Fruit fly (Drosophila melanogaster) whole organism, embryonic: ENCODE results near the gene CG10801.

Experiments
- CG10959 ChIP-seq: fragments of 200-800 bp; sonication (Bioruptor generic); IDR thresholded peaks from 2 replicates; pipeline ENCODE4 v1.3.6; 2022; ENCODE audit warnings: missing biosample characterization, missing genetic modification characterization
- CG11398 ChIP-seq: fragments of 200-800 bp; sonication (Bioruptor generic); optimal IDR thresholded peaks from 2 replicates; lab custom pipeline; 2016; ENCODE audit warnings: missing biosample characterization, missing genetic modification characterization
- CG11695 ChIP-seq: fragments of 200-800 bp; sonication (Bioruptor generic); IDR thresholded peaks from 3 replicates; pipeline ENCODE4 v1.3.6; 2022; ENCODE audit warnings: missing biosample characterization, missing genetic modification characterization
- CG11723 ChIP-seq: fragments of 200-800 bp; sonication (Bioruptor generic); optimal IDR thresholded peaks from 2 replicates; lab custom pipeline; 2017; ENCODE audit warnings: missing biosample characterization, mild to moderate bottlenecking, missing genetic modification characterization
- CG12769 ChIP-seq: fragments of 200-800 bp; sonication (Bioruptor generic); optimal IDR thresholded peaks from 2 replicates; lab custom pipeline; 2019; ENCODE audit warnings: missing biosample characterization, mild to moderate bottlenecking, missing genetic modification characterization, moderate library complexity
- CG18599 ChIP-seq: fragments of 200-800 bp; sonication (Bioruptor generic); optimal IDR thresholded peaks from 3 replicates; lab custom pipeline; 2017; ENCODE audit warnings: missing biosample characterization, missing genetic modification characterization, mild to moderate bottlenecking, moderate library complexity, missing genetic modification reagents
- CG2120 ChIP-seq: fragments of 200-800 bp; sonication (Bioruptor generic); optimal IDR thresholded peaks from 3 replicates; lab custom pipeline; 2016; ENCODE audit warnings: missing biosample characterization, missing genetic modification characterization
- CG34376 ChIP-seq: fragments of 200-800 bp; sonication (Bioruptor generic); optimal IDR thresholded peaks from 2 replicates; lab custom pipeline; 2018; ENCODE audit warnings: missing biosample characterization, mild to moderate bottlenecking, missing genetic modification characterization
- CG43689 ChIP-seq: fragments of 200-800 bp; sonication (Bioruptor generic); IDR thresholded peaks from 2 replicates; pipeline ENCODE4 v1.3.6; 2022; ENCODE audit warnings: missing biosample characterization, missing genetic modification characterization
- CG6654 ChIP-seq: fragments of 200-800 bp; sonication (Bioruptor generic); optimal IDR thresholded peaks from 2 replicates; lab custom pipeline; 2017; ENCODE audit warnings: missing biosample characterization, mild to moderate bottlenecking, missing genetic modification characterization
- CG8281 ChIP-seq: fragments of 200-800 bp; sonication (Bioruptor generic); optimal IDR thresholded peaks from 2 replicates; lab custom pipeline; 2018; ENCODE audit warnings: missing biosample characterization, mild to moderate bottlenecking, missing genetic modification characterization, moderate library complexity
- CG9932 ChIP-seq: fragments of 200-800 bp; sonication (Bioruptor generic); IDR thresholded peaks from 2 replicates; pipeline ENCODE4 v1.3.6; 2022; ENCODE audit warnings: missing biosample characterization, missing genetic modification characterization
- CrebB ChIP-seq: fragments of 200-800 bp; sonication (Bioruptor generic); optimal IDR thresholded peaks from 3 replicates; lab custom pipeline; 2018; ENCODE audit warnings: missing biosample characterization, mild to moderate bottlenecking, missing genetic modification characterization
- D19B ChIP-seq: fragments of 200-800 bp; sonication (Bioruptor generic); optimal IDR thresholded peaks from 2 replicates; lab custom pipeline; 2017; ENCODE audit warnings: missing biosample characterization, mild to moderate bottlenecking, missing genetic modification characterization
- Dll ChIP-seq: fragments of 200-800 bp; sonication (Bioruptor generic); IDR thresholded peaks from 4 replicates; pipeline ENCODE4 v1.3.6; 2022; ENCODE audit warnings: missing biosample characterization, missing genetic modification characterization; ENCODE audit not compliant: partially characterized antibody
- E2f1 ChIP-seq: fragments of 200-800 bp; sonication (Bioruptor generic); IDR thresholded peaks from 2 replicates; pipeline ENCODE4 v1.3.6; 2022; ENCODE audit warnings: missing biosample characterization, missing genetic modification characterization
- Gsc ChIP-seq: fragments of 200-800 bp; sonication (Bioruptor generic); IDR thresholded peaks from 2 replicates; pipeline ENCODE4 v1.3.6; 2022; ENCODE audit warnings: missing biosample characterization, missing genetic modification characterization
- Hmr ChIP-seq: fragments of 200-800 bp; sonication (Bioruptor generic); optimal IDR thresholded peaks from 3 replicates; lab custom pipeline; 2017; ENCODE audit warnings: mild to moderate bottlenecking, missing biosample characterization, missing genetic modification reagents, missing genetic modification characterization
- Hr39 ChIP-seq: fragments of >200 bp; optimal IDR thresholded peaks from 2 replicates; lab custom pipeline; 2017
- Jarid2 ChIP-seq: fragments of 200-800 bp; sonication (Bioruptor generic); optimal IDR thresholded peaks from 3 replicates; lab custom pipeline; 2017; ENCODE audit warnings: mild to moderate bottlenecking, missing biosample characterization, missing genetic modification reagents, missing genetic modification characterization
- Lhr ChIP-seq: fragments of 200-800 bp; sonication (Bioruptor generic); optimal IDR thresholded peaks from 3 replicates; lab custom pipeline; 2017; ENCODE audit warnings: mild to moderate bottlenecking, missing biosample characterization, missing genetic modification reagents, missing genetic modification characterization
- Med ChIP-seq: fragments of 200-800 bp; sonication (Bioruptor generic); peaks from one replicate; lab custom pipeline; 2016; ENCODE audit warnings: missing biosample characterization, missing genetic modification characterization, mild to moderate bottlenecking, inconsistent platforms, moderate library complexity
- Poxn ChIP-seq: fragments of 200-800 bp; sonication (Bioruptor generic); IDR thresholded peaks from 2 replicates; pipeline ENCODE4 v1.3.6; 2022; ENCODE audit warnings: missing biosample characterization, missing genetic modification characterization
- Rfx ChIP-seq: fragments of 200-800 bp; sonication (Bioruptor generic); IDR thresholded peaks from 2 replicates; pipeline ENCODE4 v1.3.6; 2022; ENCODE audit warnings: missing biosample characterization, missing genetic modification characterization
- Sox100B ChIP-seq: fragments of 200-800 bp; sonication (Bioruptor generic); optimal IDR thresholded peaks from 3 replicates; lab custom pipeline; 2018; ENCODE audit warnings: missing biosample characterization, mild to moderate bottlenecking, missing genetic modification characterization
- amos ChIP-seq: fragments of 200-800 bp; sonication (Bioruptor generic); IDR thresholded peaks from 2 replicates; pipeline ENCODE4 v1.3.6; 2022; ENCODE audit warnings: missing biosample characterization, missing genetic modification characterization; ENCODE audit not compliant: partially characterized antibody
- bab2 ChIP-seq: fragments of 200-800 bp; sonication (Bioruptor generic); optimal IDR thresholded peaks from 2 replicates; lab custom pipeline; 2016; ENCODE audit warnings: missing biosample characterization, missing genetic modification characterization
- bbx ChIP-seq: fragments of 200-800 bp; sonication (Bioruptor generic); IDR thresholded peaks from 2 replicates; pipeline ENCODE4 v1.3.6; 2022; ENCODE audit warnings: missing biosample characterization, missing genetic modification characterization; ENCODE audit not compliant: partially characterized antibody
- bigmax ChIP-seq: fragments of 200-800 bp; sonication (Bioruptor generic); optimal IDR thresholded peaks from 2 replicates; lab custom pipeline; 2018; ENCODE audit warnings: missing biosample characterization, mild to moderate bottlenecking, missing genetic modification characterization
- crol ChIP-seq: fragments of 200-800 bp; sonication (Bioruptor generic); IDR thresholded peaks from 2 replicates; pipeline ENCODE4 v1.3.6; 2022; ENCODE audit warnings: missing biosample characterization, missing genetic modification characterization
- cwo ChIP-seq: fragments of 200-800 bp; sonication (Bioruptor generic); optimal IDR thresholded peaks from 3 replicates; lab custom pipeline; 2017; ENCODE audit warnings: missing biosample characterization, missing genetic modification characterization, mild to moderate bottlenecking, moderate library complexity, missing genetic modification reagents
- exex ChIP-seq: fragments of 200-800 bp; sonication (Bioruptor generic); optimal IDR thresholded peaks from 4 replicates; lab custom pipeline; 2018; ENCODE audit warnings: missing biosample characterization, mild to moderate bottlenecking, missing genetic modification characterization, moderate library complexity
- grn ChIP-seq: fragments of 200-800 bp; sonication (Bioruptor generic); optimal IDR thresholded peaks from 3 replicates; lab custom pipeline; 2017; ENCODE audit warnings: missing biosample characterization, missing genetic modification characterization
- h ChIP-seq: fragments of >200 bp; optimal IDR thresholded peaks from 2 replicates; lab custom pipeline; 2017
- hb ChIP-seq: fragments of 200-800 bp; sonication (Bioruptor generic); IDR thresholded peaks from 3 replicates; pipeline ENCODE4 v1.3.6; 2022; ENCODE audit warnings: missing biosample characterization, missing genetic modification characterization; ENCODE audit not compliant: partially characterized antibody
- jigr1 ChIP-seq: fragments of 200-800 bp; sonication (Bioruptor generic); IDR thresholded peaks from 3 replicates; pipeline ENCODE4 v1.3.6; 2022; ENCODE audit warnings: missing biosample characterization, missing genetic modification characterization
- knrl ChIP-seq: fragments of 200-800 bp; sonication (Bioruptor generic); IDR thresholded peaks from 3 replicates; pipeline ENCODE4 v1.3.6; 2022; ENCODE audit warnings: missing biosample characterization, missing genetic modification characterization; ENCODE audit not compliant: partially characterized antibody
- lab ChIP-seq: fragments of 200-800 bp; sonication (Bioruptor generic); optimal IDR thresholded peaks from 3 replicates; lab custom pipeline; 2017; ENCODE audit warnings: missing biosample characterization, missing genetic modification characterization, mild to moderate bottlenecking, moderate library complexity, missing genetic modification reagents
- mirr ChIP-seq: fragments of 200-800 bp; sonication (Bioruptor generic); optimal IDR thresholded peaks from 3 replicates; lab custom pipeline; 2018; ENCODE audit warnings: missing biosample characterization, mild to moderate bottlenecking, missing genetic modification characterization
- nerfin-1 ChIP-seq: fragments of 200-800 bp; sonication (Bioruptor generic); optimal IDR thresholded peaks from 3 replicates; lab custom pipeline; 2019; ENCODE audit warnings: missing biosample characterization, mild to moderate bottlenecking, missing genetic modification characterization, moderate library complexity
- pita ChIP-seq: fragments of 200-800 bp; sonication (Bioruptor generic); optimal IDR thresholded peaks from 2 replicates; lab custom pipeline; 2017; ENCODE audit warnings: missing biosample characterization, mild to moderate bottlenecking, missing genetic modification characterization
- pros ChIP-seq: fragments of 200-800 bp; sonication (Bioruptor generic); optimal IDR thresholded peaks from 3 replicates; lab custom pipeline; 2019; ENCODE audit warnings: missing biosample characterization, mild to moderate bottlenecking, missing genetic modification characterization, moderate library complexity
- psq ChIP-seq: fragments of 200-800 bp; sonication (Bioruptor generic); optimal IDR thresholded peaks from 2 replicates; lab custom pipeline; 2017; ENCODE audit warnings: missing biosample characterization, missing genetic modification characterization
- row ChIP-seq: fragments of 200-800 bp; sonication (Bioruptor generic); IDR thresholded peaks from 3 replicates; pipeline ENCODE4 v1.3.6; 2022; ENCODE audit warnings: missing biosample characterization, missing genetic modification characterization
- run ChIP-seq: fragments of 200-800 bp; sonication (Bioruptor generic); optimal IDR thresholded peaks from 3 replicates; lab custom pipeline; 2018; ENCODE audit warnings: missing biosample characterization, mild to moderate bottlenecking, missing genetic modification characterization
- sd ChIP-seq: fragments of 200-800 bp; sonication (Bioruptor generic); optimal IDR thresholded peaks from 3 replicates; lab custom pipeline; 2018; ENCODE audit warnings: missing biosample characterization, mild to moderate bottlenecking, missing genetic modification characterization, moderate library complexity
- sob ChIP-seq: fragments of 200-800 bp; sonication (Bioruptor generic); IDR thresholded peaks from 2 replicates; pipeline ENCODE4 v1.3.6; 2022; ENCODE audit warnings: missing biosample characterization, missing genetic modification characterization
- sug ChIP-seq: fragments of 200-800 bp; optimal IDR thresholded peaks from 2 replicates; lab custom pipeline; 2019; ENCODE audit warnings: missing biosample characterization, mild to moderate bottlenecking, missing genetic modification characterization, moderate library complexity
- tgo ChIP-seq: fragments of 200-800 bp; sonication (Bioruptor generic); IDR thresholded peaks from 3 replicates; pipeline ENCODE4 v1.3.6; 2022; ENCODE audit warnings: missing biosample characterization, missing genetic modification characterization
- wor ChIP-seq: fragments of 200-800 bp; sonication (Bioruptor generic); IDR thresholded peaks from 2 replicates; pipeline ENCODE4 v1.3.6; 2022; ENCODE audit warnings: missing biosample characterization, missing genetic modification characterization

CG10801 gene

DNA sequence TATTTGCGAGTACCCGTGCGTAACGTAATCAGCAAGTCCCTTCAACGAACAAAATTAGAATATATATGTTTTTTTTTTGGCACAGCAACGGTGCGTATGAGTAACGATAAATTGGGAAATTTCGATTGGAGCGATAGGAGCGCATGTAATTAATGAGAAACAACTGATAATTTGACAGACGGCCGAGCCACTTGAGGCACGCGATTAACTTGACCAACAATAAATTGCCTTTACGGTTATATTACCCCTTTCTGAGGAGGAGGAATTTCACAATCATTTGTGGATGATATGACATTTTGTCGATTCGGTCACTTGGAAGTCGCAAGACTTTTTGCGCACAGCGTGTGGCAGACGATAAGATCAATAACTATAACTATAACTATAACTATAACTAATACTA lies 16.5 kb upstream of the CG10801 start:
- peak; percentile 58 for TF ChIP-seq sug (tag; lab: Kevin White, UChicago)
- peak; percentile 85 for TF ChIP-seq cwo (GFP tag; lab: Kevin White, UChicago)
- no peak for TF ChIP-seq jigr1 (GFP tag; lab: Robert Waterston, UW)
- TF ChIP-seq CG18599, result peak; percentile 12
- TF ChIP-seq Lhr (GFP tag; lab: Kevin White, UChicago), result no peak
- peak; percentile 55 for TF ChIP-seq grn (GFP tag; lab: Kevin White, UChicago)
- peak; percentile 69 for TF ChIP-seq mirr
- peak; percentile 49 for TF ChIP-seq sd (tag; lab: Kevin White, UChicago)
- TF ChIP-seq pita, result no peak
- no peak for TF ChIP-seq knrl (GFP tag; lab: Robert Waterston, UW)
- TF ChIP-seq exex (tag; lab: Kevin White, UChicago), result peak; percentile 95
- no peak for TF ChIP-seq Sox100B (GFP tag; lab: Kevin White, UChicago)
- no peak for TF ChIP-seq hb (GFP tag; lab: Robert Waterston, UW)
- peak; percentile 40 for TF ChIP-seq CG34376 (GFP tag; lab: Kevin White, UChicago)
- TF ChIP-seq tgo (GFP tag; lab: Robert Waterston, UW), result no peak
- TF ChIP-seq Med (GFP tag; lab: Kevin White, UChicago), result peak; percentile 32

dm6 chrX:3444800-3445199 lies 15.6 kb upstream of the CG10801 start:
- TF ChIP-seq Jarid2 (GFP tag; lab: Kevin White, UChicago) (no peak), pros (GFP tag; lab: Kevin White, UChicago) (no peak), CG10959 (GFP tag; lab: Robert Waterston, UW) (no peak), CG43689 (GFP tag; lab: Robert Waterston, UW) (no peak), CrebB (tag; lab: Kevin White, UChicago) (no peak), amos (no peak), CG11695 (no peak), CG8281 (tag; lab: Kevin White, UChicago) (no peak), CG11723 (GFP tag; lab: Kevin White, UChicago) (no peak), psq (GFP tag; lab: Kevin White, UChicago) (no peak), CG6654 (GFP tag; lab: Kevin White, UChicago) (no peak), sd (tag; lab: Kevin White, UChicago) (peak; percentile 44), CG11398 (GFP tag; lab: Kevin White, UChicago) (no peak), Dll (GFP tag; lab: Robert Waterston, UW) (no peak), sob (GFP tag; lab: Robert Waterston, UW) (no peak), CG9932 (GFP tag; lab: Robert Waterston, UW) (0 out of 2 replicates have a peak, but pooled peaks have one; percentile 24), CG12769 (no peak), D19B (GFP tag; lab: Kevin White, UChicago) (no peak), h (lab: Kevin White, UChicago) (no peak), row (GFP tag; lab: Robert Waterston, UW) (peak; percentile 23; the same call in 2 of the 3 replicates), Gsc (no peak), Med (GFP tag; lab: Kevin White, UChicago) (no peak), crol (GFP tag; lab: Robert Waterston, UW) (no peak), CG2120 (GFP tag; lab: Kevin White, UChicago) (peak; percentile 27), bbx (GFP tag; lab: Robert Waterston, UW) (no peak), lab (GFP tag; lab: Kevin White, UChicago) (peak; percentile 33), wor (GFP tag; lab: Robert Waterston, UW) (no peak), bigmax (no peak), Hmr (GFP tag; lab: Kevin White, UChicago) (peak; percentile 41), Poxn (GFP tag; lab: Robert Waterston, UW) (no peak), Rfx (GFP tag; lab: Robert Waterston, UW) (no peak), sug (tag; lab: Kevin White, UChicago) (peak; percentile 77), nerfin-1 (tag; lab: Kevin White, UChicago) (no peak), run (tag; lab: Kevin White, UChicago) (no peak), CG18599 (peak; percentile 35), Hr39 (no peak), E2f1 (GFP tag; lab: Robert Waterston, UW) (no peak), bab2 (GFP tag; lab: Kevin White, UChicago) (no peak)
